Worm (Caenorhabditis elegans) whole organism, L2 larva: ENCODE results near the gene Y39A3CL.4.

Experiments used
- R02D3.7 ChIP-seq: fragments of 150-350 bp; optimal IDR thresholded peaks from 2 replicates; lab custom pipeline; 2014; ENCODE audit warnings: missing biosample characterization, missing genetic modification characterization
- ZK546.5 ChIP-seq: sonication (generic microtip); optimal IDR thresholded peaks from 2 replicates; lab custom pipeline; 2017; ENCODE audit warnings: missing biosample characterization, missing genetic modification characterization
- ama-1 ChIP-seq: fragments of 150-350 bp; optimal IDR thresholded peaks from 2 replicates; lab custom pipeline; 2018; ENCODE audit warnings: inconsistent platforms
- crh-2 ChIP-seq: sonication (generic microtip); optimal IDR thresholded peaks from 2 replicates; lab custom pipeline; 2017; ENCODE audit warnings: missing biosample characterization, missing genetic modification characterization
- elt-3 ChIP-seq: sonication (generic microtip); optimal IDR thresholded peaks from 2 replicates; lab custom pipeline; 2017; ENCODE audit warnings: missing biosample characterization, missing genetic modification characterization
- lin-39 ChIP-seq: fragments of 150-350 bp; optimal IDR thresholded peaks from 2 replicates; lab custom pipeline; 2014; ENCODE audit warnings: missing biosample characterization, missing genetic modification reagents, missing genetic modification characterization
- lsy-2 ChIP-seq, 2 experiments: fragments of 150-350 bp in 1 of 2; sonication (generic microtip) in 1 of 2; optimal IDR thresholded peaks; 2 replicates each; lab custom pipeline; 2014 to 2017; ENCODE audit warnings: missing biosample characterization in 2 of 2, missing genetic modification characterization in 2 of 2
- nhr-6 ChIP-seq: fragments of 150-350 bp; optimal IDR thresholded peaks from 2 replicates; lab custom pipeline; 2014; ENCODE audit warnings: missing biosample characterization, missing genetic modification characterization
- unc-39 ChIP-seq: fragments of 150-350 bp; optimal IDR thresholded peaks from 2 replicates; lab custom pipeline; 2014; ENCODE audit warnings: missing biosample characterization, missing genetic modification characterization
- unc-55 ChIP-seq: fragments of 150-350 bp; sonication (generic microtip); optimal IDR thresholded peaks from 3 replicates; lab custom pipeline; 2014; ENCODE audit warnings: missing biosample characterization, missing genetic modification reagents, missing genetic modification characterization
- ztf-11 ChIP-seq: sonication (generic microtip); optimal IDR thresholded peaks from 2 replicates; lab custom pipeline; 2017; ENCODE audit warnings: missing biosample characterization, missing genetic modification characterization

DNA sequence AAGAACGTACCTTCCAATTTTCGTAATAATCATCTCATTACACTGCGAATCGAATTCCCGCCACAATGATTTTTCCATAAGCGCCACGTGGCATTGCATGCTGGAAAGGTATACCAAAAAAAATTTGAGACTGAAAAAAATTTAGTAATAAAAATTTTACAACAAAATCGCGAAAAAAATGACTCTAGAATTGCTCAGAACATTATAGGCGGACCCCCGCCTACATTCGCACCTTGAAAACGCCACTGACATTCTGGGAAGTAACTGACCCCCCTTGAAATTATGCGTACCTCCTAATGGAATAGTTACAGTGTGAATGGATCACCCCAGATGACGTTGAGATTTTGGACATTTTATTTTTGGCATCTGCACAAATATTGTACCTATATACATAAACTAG lies 7.9 kb downstream of the Y39A3CL.4 start, which contains the start of gene tbx-43:
- no peak for TF ChIP-seq crh-2 (tag; lab: Kevin White, UChicago)
- TF ChIP-seq unc-39 (tag; lab: Kevin White, UChicago), result no peak
- no peak for TF ChIP-seq ZK546.5 (tag; lab: Kevin White, UChicago)
- no peak for TF ChIP-seq ztf-11 (tag; lab: Kevin White, UChicago)
- TF ChIP-seq lin-39 (tag; lab: Kevin White, UChicago), result no peak
- TF ChIP-seq nhr-6 (tag; lab: Kevin White, UChicago), result no peak
- no peak for TF ChIP-seq ama-1
- no peak for TF ChIP-seq elt-3 (tag; lab: Kevin White, UChicago)
- no peak for TF ChIP-seq unc-55 (GFP tag; lab: Kevin White, UChicago)
- TF ChIP-seq lsy-2 (tag; optimal IDR thresholded peaks at IDR 0.05; lab: Kevin White, UChicago), result no peak
- no peak for TF ChIP-seq R02D3.7 (tag; lab: Kevin White, UChicago)
